Worm (Caenorhabditis elegans) whole organism, early embryonic: ENCODE measurements around the gene zip-6.

Experiments
- B0310.2 ChIP-seq: sonication (generic microtip); optimal IDR thresholded peaks from 2 replicates; lab custom pipeline; 2016; ENCODE audit warnings: mild to moderate bottlenecking, missing genetic modification characterization, missing compliant biosample characterization
- F13C5.2 ChIP-seq: sonication (generic microtip); optimal IDR thresholded peaks from 2 replicates; lab custom pipeline; 2017; ENCODE audit warnings: mild to moderate bottlenecking, missing genetic modification characterization, inconsistent platforms, missing compliant biosample characterization
- aly-1 ChIP-seq: sonication (generic microtip); optimal IDR thresholded peaks from 2 replicates; lab custom pipeline; 2016; ENCODE audit warnings: missing genetic modification characterization, missing compliant biosample characterization
- ama-1 ChIP-seq: fragments of 150-350 bp; optimal IDR thresholded peaks from 2 replicates; lab custom pipeline; 2014
- ceh-13 ChIP-seq: fragments of 200-800 bp; sonication (Bioruptor generic); optimal IDR thresholded peaks from 2 replicates; lab custom pipeline; 2018; ENCODE audit warnings: mild to moderate bottlenecking, missing genetic modification characterization, missing compliant biosample characterization
- ceh-36 ChIP-seq: sonication (generic microtip); optimal IDR thresholded peaks from 2 replicates; lab custom pipeline; 2016; ENCODE audit warnings: missing genetic modification characterization, inconsistent platforms, missing compliant biosample characterization
- ets-7 ChIP-seq: sonication (generic microtip); optimal IDR thresholded peaks from 2 replicates; lab custom pipeline; 2016; ENCODE audit warnings: missing genotype, missing genetic modification characterization, missing compliant biosample characterization
- flt-1 ChIP-seq: fragments of 200-800 bp; sonication (Bioruptor generic); IDR thresholded peaks from 2 replicates; pipeline ENCODE4 v1.3.6; 2022; ENCODE audit warnings: missing genetic modification characterization, missing compliant biosample characterization
- hmbx-1 ChIP-seq: sonication (generic microtip); optimal IDR thresholded peaks from 2 replicates; lab custom pipeline; 2016; ENCODE audit warnings: mild to moderate bottlenecking, missing genetic modification characterization, missing compliant biosample characterization
- hmg-4 ChIP-seq: fragments of 200-800 bp; sonication (Bioruptor generic); optimal IDR thresholded peaks from 2 replicates; lab custom pipeline; 2018; ENCODE audit warnings: mild to moderate bottlenecking, missing genetic modification characterization, missing compliant biosample characterization
- hnd-1 ChIP-seq: sonication (generic microtip); optimal IDR thresholded peaks from 2 replicates; lab custom pipeline; 2016; ENCODE audit warnings: missing genetic modification characterization, missing compliant biosample characterization
- pes-1 ChIP-seq: fragments of 200-800 bp; sonication (Bioruptor generic); IDR thresholded peaks from 2 replicates; pipeline ENCODE4 v1.3.6; 2022; ENCODE audit warnings: missing genetic modification reagents, missing genetic modification characterization, missing compliant biosample characterization
- scrt-1 ChIP-seq: fragments of 200-800 bp; sonication (Bioruptor generic); IDR thresholded peaks from 2 replicates; pipeline ENCODE4 v1.3.6; 2022; ENCODE audit warnings: missing genetic modification characterization, missing compliant biosample characterization
- sea-1 ChIP-seq: fragments of 200-800 bp; sonication (Bioruptor generic); conservative IDR thresholded peaks from 2 replicates; pipeline ENCODE4 v1.3.6; 2022; ENCODE audit warnings: missing genetic modification characterization, missing compliant biosample characterization
- tbx-11 ChIP-seq: fragments of 200-800 bp; sonication (Bioruptor generic); IDR thresholded peaks from 2 replicates; pipeline ENCODE4 v1.3.6; 2022; ENCODE audit warnings: missing genetic modification characterization, missing compliant biosample characterization
- tbx-37 ChIP-seq: fragments of 200-800 bp; sonication (Bioruptor generic); conservative IDR thresholded peaks from 2 replicates; pipeline ENCODE4 v1.3.6; 2022; ENCODE audit warnings: missing genetic modification reagents, missing genetic modification characterization, missing compliant biosample characterization
- tra-4 ChIP-seq: sonication (generic microtip); optimal IDR thresholded peaks from 2 replicates; lab custom pipeline; 2017; ENCODE audit warnings: missing genetic modification characterization, missing compliant biosample characterization

zip-6 gene

DNA sequence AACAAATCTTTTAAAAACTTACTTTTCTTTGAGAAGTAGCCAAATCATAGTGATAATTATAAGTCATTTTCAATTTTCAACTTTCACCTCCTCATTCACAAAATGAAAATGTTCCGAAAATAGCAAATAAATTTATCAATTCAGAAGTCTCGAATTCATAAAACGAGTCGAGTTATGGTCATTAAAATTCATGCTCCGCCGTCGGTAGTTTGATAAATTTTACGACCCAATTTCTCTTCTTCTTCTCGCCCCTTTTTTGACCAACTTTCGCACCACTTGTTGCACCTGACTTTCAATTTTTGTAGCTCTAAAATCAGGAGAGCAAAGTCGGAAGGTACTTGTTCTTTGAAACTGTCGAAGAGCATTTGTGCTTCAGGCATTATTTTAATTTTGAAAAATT lies 12.1 kb upstream of the zip-6 start, which contains the start of gene best-7:
best-7 (minus strand) TSS at position 239 of the 400 bp plus-strand sequence.
- no peak for TF ChIP-seq ets-7 (tag; lab: Kevin White, UChicago)
- no peak for TF ChIP-seq F13C5.2 (tag; lab: Kevin White, UChicago)
- TF ChIP-seq hmbx-1, result no peak
- TF ChIP-seq aly-1 (tag; lab: Kevin White, UChicago), result no peak
- no peak for TF ChIP-seq sea-1 (GFP tag; lab: Robert Waterston, UW)
- TF ChIP-seq pes-1 (GFP tag; lab: Robert Waterston, UW), result no peak

DNA sequence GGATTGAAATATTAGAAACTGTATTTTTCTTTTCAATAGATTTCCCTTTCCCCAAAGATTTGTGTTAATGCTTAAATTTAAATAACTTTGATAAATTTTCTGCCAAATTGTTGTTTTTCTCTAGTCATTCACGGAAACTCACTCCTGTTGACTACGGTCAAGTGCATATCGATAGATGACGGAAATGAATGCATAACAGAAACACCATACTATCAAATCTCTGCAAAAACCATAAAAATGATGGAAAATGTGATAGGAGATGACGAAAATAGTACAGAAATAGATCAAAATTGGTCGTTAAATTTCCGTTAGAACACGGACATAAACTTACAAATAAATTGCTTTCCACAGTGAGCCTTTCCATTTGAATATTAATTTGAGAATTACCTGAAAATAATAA lies 11.1 kb upstream of the zip-6 start:
- TF ChIP-seq aly-1 (tag; lab: Kevin White, UChicago) (no peak), tbx-11 (GFP tag; lab: Robert Waterston, UW) (no peak), F13C5.2 (tag; lab: Kevin White, UChicago) (no peak), ets-7 (tag; lab: Kevin White, UChicago) (no peak)

DNA sequence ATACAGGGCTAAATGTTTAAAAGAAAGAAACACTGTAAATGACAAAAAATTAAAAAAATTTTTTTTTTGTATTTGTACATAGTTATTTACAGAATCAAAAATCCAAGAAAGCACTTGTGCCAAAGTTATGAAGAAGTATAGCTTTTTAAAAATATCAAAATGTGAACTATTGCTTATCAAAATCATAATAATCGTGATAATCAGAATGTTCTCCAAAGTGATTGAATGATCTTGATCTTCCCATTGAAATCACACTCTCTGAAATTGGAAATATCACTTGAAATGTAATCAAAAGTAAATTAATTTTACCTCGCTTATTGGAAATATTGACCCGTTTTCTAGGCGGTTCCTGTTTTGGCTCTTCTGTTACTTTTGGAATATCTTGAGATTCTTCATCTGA lies 8.6 kb upstream of the zip-6 start:
- TF ChIP-seq pes-1 (GFP tag; lab: Robert Waterston, UW), result no peak
- TF ChIP-seq tbx-37 (GFP tag; lab: Robert Waterston, UW), result no peak
- no peak for TF ChIP-seq tra-4 (tag; lab: Kevin White, UChicago)
- no peak for TF ChIP-seq hnd-1 (tag; lab: Kevin White, UChicago)
- TF ChIP-seq sea-1 (GFP tag; lab: Robert Waterston, UW), result no peak
- no peak for TF ChIP-seq B0310.2
- no peak for TF ChIP-seq ceh-13 (GFP tag; lab: Kevin White, UChicago)
- no peak for TF ChIP-seq scrt-1 (GFP tag; lab: Robert Waterston, UW)
- no peak for TF ChIP-seq hmg-4 (GFP tag; lab: Kevin White, UChicago)
- no peak for TF ChIP-seq ama-1 (lab: Kevin White, UChicago)
- TF ChIP-seq aly-1 (tag; lab: Kevin White, UChicago), result no peak

DNA sequence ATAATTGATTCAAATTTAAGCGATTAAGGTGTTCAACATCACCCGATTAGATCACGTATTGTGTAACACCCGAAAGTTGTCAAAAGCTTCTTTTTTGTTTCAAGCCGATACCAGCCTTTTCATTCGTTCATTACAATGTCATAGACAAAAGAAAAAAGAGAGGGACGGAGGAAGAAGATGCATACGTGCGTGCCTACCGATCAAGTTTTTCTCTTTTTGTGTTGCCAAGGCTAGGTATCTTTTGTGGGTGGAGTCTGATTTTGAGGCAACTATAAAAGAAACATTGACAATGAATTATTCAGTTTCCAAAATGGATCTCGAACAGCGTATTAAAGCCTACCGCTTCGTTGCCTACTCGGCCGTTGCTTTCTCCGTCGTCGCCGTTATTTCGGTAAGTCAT lies 7.3 kb upstream of the zip-6 start, which contains the start of gene col-125:
col-125 (plus strand) TSS at position 301 of the 400 bp plus-strand sequence.
- TF ChIP-seq B0310.2 (no peak), aly-1 (tag; lab: Kevin White, UChicago) (no peak), ets-7 (tag; lab: Kevin White, UChicago) (no peak), ama-1 (lab: Kevin White, UChicago) (no peak), hnd-1 (tag; lab: Kevin White, UChicago) (no peak), sea-1 (GFP tag; lab: Robert Waterston, UW) (no peak), F13C5.2 (tag; lab: Kevin White, UChicago) (no peak), hmg-4 (GFP tag; lab: Kevin White, UChicago) (no peak), tra-4 (tag; lab: Kevin White, UChicago) (no peak)

DNA sequence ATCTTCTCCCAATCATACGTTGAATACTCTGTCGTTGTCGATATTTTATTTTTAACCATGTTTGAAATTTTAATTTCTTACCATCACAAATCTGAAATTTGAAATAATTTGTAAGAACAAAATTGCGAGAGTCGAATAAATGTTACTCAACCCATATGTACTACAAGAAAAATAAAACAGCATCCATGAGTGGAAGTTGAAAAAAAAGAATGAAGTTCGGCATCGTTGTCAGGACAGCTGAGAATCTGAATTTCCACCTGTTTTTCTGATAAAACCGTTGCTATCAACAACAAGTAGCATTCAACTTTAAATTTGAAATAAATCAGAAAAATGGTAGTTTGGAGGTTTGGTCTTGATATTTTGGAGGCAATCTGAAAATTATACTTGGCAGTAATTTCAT lies 5.9 kb upstream of the zip-6 start, which contains the start of gene C29F4.3:
C29F4.3 (minus strand) TSS at position 101 of the 400 bp plus-strand sequence.
- no peak for TF ChIP-seq pes-1 (GFP tag; lab: Robert Waterston, UW)
- TF ChIP-seq F13C5.2 (tag; lab: Kevin White, UChicago), result no peak
- TF ChIP-seq tra-4 (tag; lab: Kevin White, UChicago), result no peak
- TF ChIP-seq hmg-4 (GFP tag; lab: Kevin White, UChicago), result no peak
- no peak for TF ChIP-seq aly-1 (tag; lab: Kevin White, UChicago)
- no peak for TF ChIP-seq ceh-36 (tag; lab: Kevin White, UChicago)
- TF ChIP-seq tbx-11 (GFP tag; lab: Robert Waterston, UW), result no peak
- no peak for TF ChIP-seq hnd-1 (tag; lab: Kevin White, UChicago)
- TF ChIP-seq flt-1 (GFP tag; lab: Robert Waterston, UW), result no peak
- no peak for TF ChIP-seq hmbx-1
- no peak for TF ChIP-seq scrt-1 (GFP tag; lab: Robert Waterston, UW)
- no peak for TF ChIP-seq B0310.2
- TF ChIP-seq sea-1 (GFP tag; lab: Robert Waterston, UW), result no peak
- TF ChIP-seq ets-7 (tag; lab: Kevin White, UChicago), result no peak
- no peak for TF ChIP-seq ama-1 (lab: Kevin White, UChicago)
- no peak for TF ChIP-seq tbx-37 (GFP tag; lab: Robert Waterston, UW)

DNA sequence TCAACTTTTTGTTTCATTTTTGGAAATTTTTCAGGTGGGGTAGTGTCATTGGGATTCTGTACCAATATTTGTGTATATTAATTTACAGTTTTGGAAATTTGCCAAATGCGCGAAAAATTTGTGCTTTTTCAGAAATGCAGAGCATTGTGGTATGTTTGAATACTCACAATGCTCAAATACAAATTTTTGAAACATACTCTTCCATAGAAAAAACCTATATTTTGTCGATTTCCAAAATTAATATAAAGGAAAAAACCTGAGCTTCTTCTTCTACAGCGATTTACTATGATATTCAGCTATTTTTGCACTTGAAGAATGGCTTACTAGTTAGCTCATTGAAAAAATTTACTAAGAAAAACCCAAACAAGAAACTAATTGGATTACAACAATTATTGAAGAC lies 5.0 kb downstream of the zip-6 start:
- TF ChIP-seq ama-1 (lab: Kevin White, UChicago) (no peak), sea-1 (GFP tag; lab: Robert Waterston, UW) (no peak), tra-4 (tag; lab: Kevin White, UChicago) (no peak), tbx-11 (GFP tag; lab: Robert Waterston, UW) (no peak), aly-1 (tag; lab: Kevin White, UChicago) (no peak), scrt-1 (GFP tag; lab: Robert Waterston, UW) (no peak), ceh-36 (tag; lab: Kevin White, UChicago) (no peak), tbx-37 (GFP tag; lab: Robert Waterston, UW) (no peak), flt-1 (GFP tag; lab: Robert Waterston, UW) (no peak), hmg-4 (GFP tag; lab: Kevin White, UChicago) (no peak), ets-7 (tag; lab: Kevin White, UChicago) (no peak), hmbx-1 (no peak), B0310.2 (no peak), hnd-1 (tag; lab: Kevin White, UChicago) (no peak), ceh-13 (GFP tag; lab: Kevin White, UChicago) (no peak), pes-1 (GFP tag; lab: Robert Waterston, UW) (no peak), F13C5.2 (tag; lab: Kevin White, UChicago) (no peak)

DNA sequence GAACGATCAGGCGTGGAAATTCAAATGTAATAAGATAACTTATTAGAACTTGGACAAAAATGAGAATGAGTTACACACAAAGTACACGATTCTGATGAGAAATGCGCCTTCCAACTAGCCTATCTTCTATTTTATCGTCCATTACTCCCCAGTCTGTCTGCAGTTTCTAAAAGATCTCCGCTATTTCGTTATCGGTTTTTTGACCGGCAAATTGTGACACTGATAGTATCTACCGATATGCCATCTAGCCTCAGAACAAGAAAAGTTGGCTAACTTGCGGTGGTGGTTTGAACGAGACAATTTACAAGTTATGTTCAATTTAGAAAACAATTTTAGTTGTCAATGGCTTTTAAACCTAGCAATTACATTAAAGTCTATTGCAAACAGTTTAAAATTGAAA lies 6.4 kb downstream of the zip-6 start:
- TF ChIP-seq ets-7 (tag; lab: Kevin White, UChicago) (no peak), tbx-11 (GFP tag; lab: Robert Waterston, UW) (no peak), hmg-4 (GFP tag; lab: Kevin White, UChicago) (no peak), F13C5.2 (tag; lab: Kevin White, UChicago) (no peak), B0310.2 (no peak), ceh-36 (tag; lab: Kevin White, UChicago) (no peak), ceh-13 (GFP tag; lab: Kevin White, UChicago) (no peak), aly-1 (tag; lab: Kevin White, UChicago) (no peak), hnd-1 (tag; lab: Kevin White, UChicago) (no peak), ama-1 (lab: Kevin White, UChicago) (no peak), sea-1 (GFP tag; lab: Robert Waterston, UW) (no peak), pes-1 (GFP tag; lab: Robert Waterston, UW) (no peak), hmbx-1 (no peak), scrt-1 (GFP tag; lab: Robert Waterston, UW) (no peak), tbx-37 (GFP tag; lab: Robert Waterston, UW) (no peak), flt-1 (GFP tag; lab: Robert Waterston, UW) (no peak), tra-4 (tag; lab: Kevin White, UChicago) (no peak)
